Fruit fly (Drosophila melanogaster): ENCODE measurements around the gene wgn.
A peak's percentile ranks its signal among the peaks of the same experiment; 100 is the strongest.

Gene wgn

dm6 chrX:18678876-18679275 is 44.2 kb upstream of the wgn start:
- TF ChIP-seq Med (GFP tag) = peak; percentile 60
- peak; percentile 70 for TF ChIP-seq ci (GFP tag; IDR thresholded peaks at IDR 0.05)
- no peak for TF ChIP-seq gcm2 (GFP tag; optimal IDR thresholded peaks at IDR 0.05)
- TF ChIP-seq sisA (GFP tag; IDR thresholded peaks at IDR 0.05) = peak; percentile 15; the same call in 1 of the 2 replicates
- 0 out of 2 replicates have a peak, but pooled peaks have one; percentile 10 for TF ChIP-seq HLH3B (GFP tag; IDR thresholded peaks at IDR 0.05)
- no peak for TF ChIP-seq psq (GFP tag; optimal IDR thresholded peaks at IDR 0.05)
- no peak for TF ChIP-seq CG7556 (GFP tag; optimal IDR thresholded peaks at IDR 0.05)
- TF ChIP-seq CG6689 (GFP tag; IDR thresholded peaks at IDR 0.05) = peak; percentile 42
- no peak for TF ChIP-seq jigr1 (GFP tag; IDR thresholded peaks at IDR 0.05)
- peak; percentile 81 for TF ChIP-seq Drgx (GFP tag; IDR thresholded peaks at IDR 0.05)
- TF ChIP-seq CG31441 (GFP tag; IDR thresholded peaks at IDR 0.05) = 0 out of 2 replicates have a peak, but pooled peaks have one; percentile 15
- TF ChIP-seq dimm (GFP tag; IDR thresholded peaks at IDR 0.05) = no peak
- no peak for TF ChIP-seq CG8290 (GFP tag; optimal IDR thresholded peaks at IDR 0.05)
- peak in 1 of 2 experiments; percentile 13 for TF ChIP-seq CG8290 (tag; optimal IDR thresholded peaks at IDR 0.05)
- peak; percentile 23 for TF ChIP-seq CG11504 (tag; optimal IDR thresholded peaks at IDR 0.05)
- TF ChIP-seq CG10462 (GFP tag; optimal IDR thresholded peaks at IDR 0.05) = no peak
- TF ChIP-seq bsh (GFP tag; optimal IDR thresholded peaks at IDR 0.05) = peak in 1 of 2 experiments; percentile 24
- no peak for TF ChIP-seq Rx (GFP tag; IDR thresholded peaks at IDR 0.05)
- no peak for TF ChIP-seq MTF-1 (GFP tag; optimal IDR thresholded peaks at IDR 0.05; ENCODE audit: borderline replicate concordance)
- TF ChIP-seq Blimp-1 (GFP tag; optimal IDR thresholded peaks at IDR 0.05) = peak; percentile 19
- TF ChIP-seq CG1603 (tag; optimal IDR thresholded peaks at IDR 0.05) = peak; percentile 46
- TF ChIP-seq fd96Cb (tag; optimal IDR thresholded peaks at IDR 0.05) = peak; percentile 13
- peak; percentile 52 for TF ChIP-seq ara (GFP tag; IDR thresholded peaks at IDR 0.05)
- TF ChIP-seq zfh1 (GFP tag; IDR thresholded peaks at IDR 0.05) = no peak
- TF ChIP-seq peb (GFP tag; IDR thresholded peaks at IDR 0.05) = no peak
- peak; percentile 2 for TF ChIP-seq dmrt99B (tag; optimal IDR thresholded peaks at IDR 0.05)
- peak; percentile 62; the same call in 1 of the 2 replicates for TF ChIP-seq vvl (GFP tag; IDR thresholded peaks at IDR 0.05)
- TF ChIP-seq sens (GFP tag) = peak; percentile 69
- peak; percentile 40; the same call in 1 of the 2 replicates for TF ChIP-seq Awh (GFP tag; IDR thresholded peaks at IDR 0.05)
- TF ChIP-seq Ptx1 (GFP tag; IDR thresholded peaks at IDR 0.05) = peak; percentile 18; the same call in 1 of the 2 replicates
- TF ChIP-seq Lhr (GFP tag; optimal IDR thresholded peaks at IDR 0.05) = no peak
- TF ChIP-seq wor (GFP tag; IDR thresholded peaks at IDR 0.05) = no peak
- TF ChIP-seq stc (GFP tag; IDR thresholded peaks at IDR 0.05) = no peak
- peak; percentile 54 for TF ChIP-seq Sox102F (GFP tag; optimal IDR thresholded peaks at IDR 0.05)

dm6 chrX:18676756-18677155 is 42.0 kb upstream of the wgn start:
- no peak for TF ChIP-seq Taf1 (GFP tag; IDR thresholded peaks at IDR 0.05)
- TF ChIP-seq CG8089 (GFP tag; optimal IDR thresholded peaks at IDR 0.05) = no peak
- TF ChIP-seq NC2α (GFP tag; optimal IDR thresholded peaks at IDR 0.05) = no peak
- peak; percentile 17 for TF ChIP-seq Blimp-1 (GFP tag; optimal IDR thresholded peaks at IDR 0.05)
- no peak for TF ChIP-seq trh (GFP tag; optimal IDR thresholded peaks at IDR 0.05)
- TF ChIP-seq sr (GFP tag; IDR thresholded peaks at IDR 0.05) = 0 out of 3 replicates have a peak, but pooled peaks have one; percentile 39
- no peak for TF ChIP-seq rib (GFP tag; IDR thresholded peaks at IDR 0.05)
- TF ChIP-seq vnd (GFP tag; IDR thresholded peaks at IDR 0.05; ENCODE audit: partially characterized antibody) = no peak
- TF ChIP-seq CG3281 (GFP tag; optimal IDR thresholded peaks at IDR 0.05) = no peak
- no peak for TF ChIP-seq Awh (GFP tag; IDR thresholded peaks at IDR 0.05)
- TF ChIP-seq Chrac-16 (GFP tag; optimal IDR thresholded peaks at IDR 0.05) = no peak
- no peak for TF ChIP-seq sisA (GFP tag; IDR thresholded peaks at IDR 0.05)
- TF ChIP-seq bsh (GFP tag; optimal IDR thresholded peaks at IDR 0.05) = no peak
- no peak for TF ChIP-seq gsb-n (tag; optimal IDR thresholded peaks at IDR 0.05)
- peak; percentile 88 for TF ChIP-seq crol (GFP tag; IDR thresholded peaks at IDR 0.05)
- TF ChIP-seq CG10321 (GFP tag; IDR thresholded peaks at IDR 0.05) = no peak
- no peak for TF ChIP-seq BtbVII (GFP tag; optimal IDR thresholded peaks at IDR 0.05)
- no peak for TF ChIP-seq CG11093 (GFP tag; IDR thresholded peaks at IDR 0.05)
